Worm (Caenorhabditis elegans) whole organism, young adult: ENCODE measurements around the gene str-233.

Source experiments
- C06A6.2 ChIP-seq: fragments of 200-800 bp; sonication (Bioruptor generic); conservative IDR thresholded peaks from 2 replicates; pipeline ENCODE4 v1.3.6; 2022; ENCODE audit warnings: missing genetic modification characterization, missing compliant biosample characterization
- Y53G8AR.9 ChIP-seq: fragments of 200-800 bp; sonication (Bioruptor generic); conservative IDR thresholded peaks from 2 replicates; pipeline ENCODE4 v1.3.6; 2022; ENCODE audit warnings: missing genetic modification reagents, missing genetic modification characterization, missing compliant biosample characterization
- ccch-3 ChIP-seq: fragments of 200-800 bp; sonication (Bioruptor generic); optimal IDR thresholded peaks from 2 replicates; lab custom pipeline; 2018; ENCODE audit warnings: mild to moderate bottlenecking, missing genetic modification characterization, missing compliant biosample characterization
- dpl-1 ChIP-seq: fragments of 150-350 bp; optimal IDR thresholded peaks from 2 replicates; lab custom pipeline; 2014; ENCODE audit warnings: missing biosample characterization, missing genetic modification reagents, missing genetic modification characterization
- ekl-4 ChIP-seq: fragments of 200-800 bp; sonication (Bioruptor generic); IDR thresholded peaks from 2 replicates; pipeline ENCODE4 v1.3.6; 2022; ENCODE audit warnings: missing genetic modification reagents, missing genetic modification characterization, missing compliant biosample characterization
- let-607 ChIP-seq, 2 experiments: fragments of 200-800 bp in 1 of 2; sonication (Bioruptor generic) in 1 of 2; sonication (generic microtip) in 1 of 2; optimal IDR thresholded peaks; 2 replicates each; lab custom pipeline; 2016 to 2018; ENCODE audit warnings: mild to moderate bottlenecking in 2 of 2, missing compliant biosample characterization in 2 of 2, missing genetic modification characterization in 2 of 2, moderate library complexity in 2 of 2, missing genotype in 1 of 2
- lsl-1 ChIP-seq: fragments of 200-800 bp; sonication (Bioruptor generic); optimal IDR thresholded peaks from 2 replicates; lab custom pipeline; 2018; ENCODE audit warnings: mild to moderate bottlenecking, missing genetic modification characterization, moderate library complexity, missing compliant biosample characterization
- rec-8 ChIP-seq, 2 experiments: sonication (generic microtip); optimal IDR thresholded peaks; 2 replicates each; lab custom pipeline; 2016; ENCODE audit warnings: mild to moderate bottlenecking in 2 of 2, missing genetic modification characterization in 2 of 2, missing genetic modification reagents in 2 of 2, missing genotype in 2 of 2, missing biosample characterization in 1 of 2, missing compliant biosample characterization in 1 of 2, moderate library complexity in 1 of 2

- TF ChIP-seq let-607 (tag; optimal IDR thresholded peaks at IDR 0.05; lab: Kevin White, UChicago) (no peak), lsl-1 (no peak), Y53G8AR.9 (GFP tag; lab: Robert Waterston, UW) (no peak), dpl-1 (GFP tag; lab: Kevin White, UChicago) (no peak), rec-8 (tag; optimal IDR thresholded peaks at IDR 0.05; lab: Kevin White, UChicago) (no peak), ccch-3 (GFP tag; lab: Kevin White, UChicago) (no peak), ekl-4 (GFP tag; lab: Robert Waterston, UW) (no peak), C06A6.2 (GFP tag; lab: Robert Waterston, UW) (no peak)
Observed at ce11 chrV:16009564-16009963, at the start of gene str-233.
